Worm (Caenorhabditis elegans): ENCODE data around the gene obr-3.

Gene obr-3

ce11 chrX:13809773-13810172 is at the start of gene obr-3:
TSS of gene obr-3 (minus strand) at chrX:13809873.
- no peak for TF ChIP-seq bed-2 (GFP tag; IDR thresholded peaks at IDR 0.05)
- no peak for TF ChIP-seq egl-18 (GFP tag; IDR thresholded peaks at IDR 0.05)
- no peak for TF ChIP-seq D2030.7 (GFP tag; IDR thresholded peaks at IDR 0.05)

ce11 chrX:13858693-13859092 is 49.0 kb upstream of the obr-3 start, which contains the start of gene M03B6.4:
TSS of gene M03B6.4 (plus strand) at chrX:13858841.
- TF ChIP-seq nhr-27 (tag; optimal IDR thresholded peaks at IDR 0.05) (no peak), nhr-80 (tag; optimal IDR thresholded peaks at IDR 0.05) (peak; percentile 23), mxl-1 (tag; optimal IDR thresholded peaks at IDR 0.05) (no peak), efl-1 (GFP tag; optimal IDR thresholded peaks at IDR 0.05) (no peak), ztf-28 (GFP tag; IDR thresholded peaks at IDR 0.05) (no peak), hlh-12 (tag; optimal IDR thresholded peaks at IDR 0.05) (no peak)

ce11 chrX:13855928-13856327 is 46.3 kb upstream of the obr-3 start:
- TF ChIP-seq lin-40 (tag; optimal IDR thresholded peaks at IDR 0.05) = no peak
- TF ChIP-seq cebp-1 (GFP tag; IDR thresholded peaks at IDR 0.05) = no peak
- no peak for TF ChIP-seq cebp-1 (tag; optimal IDR thresholded peaks at IDR 0.05)
- TF ChIP-seq ceh-91 (GFP tag; IDR thresholded peaks at IDR 0.05) = no peak
- TF ChIP-seq tbp1 (GFP tag; optimal IDR thresholded peaks at IDR 0.05) = no peak
- no peak for TF ChIP-seq ceh-58 (GFP tag; IDR thresholded peaks at IDR 0.05)
- no peak for TF ChIP-seq lag-1 (GFP tag; IDR thresholded peaks at IDR 0.05)
- no peak for TF ChIP-seq mxl-1 (tag; optimal IDR thresholded peaks at IDR 0.05)
- no peak for TF ChIP-seq nfya-1 (tag; optimal IDR thresholded peaks at IDR 0.05; ENCODE audit: borderline replicate concordance, insufficient read depth)
- no peak for TF ChIP-seq nfya-2 (GFP tag; IDR thresholded peaks at IDR 0.05)
- no peak for TF ChIP-seq attf-6 (GFP tag; IDR thresholded peaks at IDR 0.05)
- no peak for TF ChIP-seq F22D6.2 (tag; optimal IDR thresholded peaks at IDR 0.05)
- no peak for TF ChIP-seq gei-17 (GFP tag; optimal IDR thresholded peaks at IDR 0.05)
- no peak for TF ChIP-seq attf-3 (GFP tag; conservative IDR thresholded peaks at IDR 0.05)
- TF ChIP-seq pbrm-1 (GFP tag; IDR thresholded peaks at IDR 0.05) = no peak

ce11 chrX:13852606-13853005 is 42.9 kb upstream of the obr-3 start, which contains the start of gene mct-3:
TSS of gene mct-3 (plus strand) at chrX:13852906.
- TF ChIP-seq egrh-3 (GFP tag; IDR thresholded peaks at IDR 0.05) = no peak
- no peak for TF ChIP-seq aptf-3 (GFP tag; IDR thresholded peaks at IDR 0.05)
- TF ChIP-seq tlf-1 (GFP tag; optimal IDR thresholded peaks at IDR 0.05) = no peak
- TF ChIP-seq attf-5 (GFP tag; optimal IDR thresholded peaks at IDR 0.05) = no peak
- no peak for TF ChIP-seq nhr-90 (tag; optimal IDR thresholded peaks at IDR 0.05)
- TF ChIP-seq T07F8.4 (tag; optimal IDR thresholded peaks at IDR 0.05) = no peak
- no peak for TF ChIP-seq madf-6 (GFP tag; IDR thresholded peaks at IDR 0.05)
- no peak for TF ChIP-seq let-607 (tag; optimal IDR thresholded peaks at IDR 0.05)
- TF ChIP-seq nfyb-1 (GFP tag; IDR thresholded peaks at IDR 0.05) = no peak
- TF ChIP-seq F55B11.4 (tag; optimal IDR thresholded peaks at IDR 0.05; ENCODE audit: borderline replicate concordance, insufficient read depth) = no peak
- TF ChIP-seq K11D2.4 (GFP tag; IDR thresholded peaks at IDR 0.05) = no peak
- TF ChIP-seq egl-18 (GFP tag; IDR thresholded peaks at IDR 0.05) = no peak

ce11 chrX:13851590-13851989 is 41.9 kb upstream of the obr-3 start:
- no peak for TF ChIP-seq T26A5.8 (tag; optimal IDR thresholded peaks at IDR 0.05)
- TF ChIP-seq snpc-1.1 (tag; optimal IDR thresholded peaks at IDR 0.05; ENCODE audit: insufficient read depth) = no peak
- no peak for TF ChIP-seq F49E8.2 (tag; optimal IDR thresholded peaks at IDR 0.05; ENCODE audit: insufficient read depth)
- no peak for TF ChIP-seq nhr-120 (GFP tag; IDR thresholded peaks at IDR 0.05)
- no peak for TF ChIP-seq hrde-1 (tag; optimal IDR thresholded peaks at IDR 0.05; ENCODE audit: borderline replicate concordance)
- TF ChIP-seq C06A6.2 (GFP tag; conservative IDR thresholded peaks at IDR 0.05) = no peak
- TF ChIP-seq bed-1 (GFP tag; IDR thresholded peaks at IDR 0.05) = no peak
- TF ChIP-seq pbrm-1 (GFP tag; IDR thresholded peaks at IDR 0.05) = no peak
- TF ChIP-seq fkh-3 (tag; optimal IDR thresholded peaks at IDR 0.05) = no peak
- TF ChIP-seq F10E7.11 (tag; optimal IDR thresholded peaks at IDR 0.05) = no peak
- no peak for TF ChIP-seq ztf-26 (tag; optimal IDR thresholded peaks at IDR 0.05)
- no peak for TF ChIP-seq snpc-1.3 (tag; optimal IDR thresholded peaks at IDR 0.05; ENCODE audit: insufficient read depth)
